Comparison of ENCODE assay signal across 3 fruit fly cellular contexts in the genomic region with DNA sequence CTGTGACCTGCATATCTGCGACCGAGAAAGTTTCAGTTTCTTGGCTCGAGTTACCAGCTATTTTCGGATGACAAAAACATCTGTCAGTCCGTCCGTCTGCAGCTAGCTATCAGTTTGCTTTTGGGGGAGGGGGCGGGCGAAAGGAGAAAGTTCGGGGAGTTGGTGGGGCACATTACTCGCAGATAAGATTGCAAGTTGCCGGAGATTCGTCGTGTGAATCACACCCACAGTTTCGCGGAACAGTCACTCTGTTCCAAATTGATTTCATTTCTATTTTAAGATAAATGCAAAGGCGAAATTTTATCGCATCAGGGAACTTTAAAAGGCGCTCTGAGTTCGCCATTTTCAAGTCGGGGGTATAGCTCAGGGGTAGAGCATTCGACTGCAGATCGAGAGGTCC.
TF ChIP-seq lines count a peak whose summit lies in the region.

No protein-coding gene starts in this region.

- TF ChIP-seq CTCF in whole organism, embryonic (GFP tag; optimal IDR thresholded peaks at IDR 0.05; lab: Kevin White, UChicago) = no peak

TF ChIP-seq in whole organism, embryonic, 481 proteins besides CTCF, POLR2A, EP300 and RAD21:
- TF ChIP-seq amos (GFP tag; IDR thresholded peaks at IDR 0.05; lab: Robert Waterston, UW; ENCODE audit: partially characterized antibody) (peak; percentile 46; the same call in 1 of the 2 replicates), Gug (GFP tag; IDR thresholded peaks at IDR 0.05; lab: Robert Waterston, UW) (no peak), Bdp1 (GFP tag; optimal IDR thresholded peaks at IDR 0.05; lab: Kevin White, UChicago) (peak; percentile 22), crp (GFP tag; optimal IDR thresholded peaks at IDR 0.05; lab: Kevin White, UChicago) (no peak)

TF ChIP-seq in whole organism, prepupa, 60 proteins besides CTCF, POLR2A, EP300 and RAD21:
- no peak for TF ChIP-seq fd59A (GFP tag; optimal IDR thresholded peaks at IDR 0.05; lab: Kevin White, UChicago)
- peak; percentile 47 for TF ChIP-seq svp (GFP tag; lab: Kevin White, UChicago)
- no peak for TF ChIP-seq OdsH (GFP tag; optimal IDR thresholded peaks at IDR 0.05; lab: Kevin White, UChicago)
- no peak for TF ChIP-seq Hr39 (GFP tag; optimal IDR thresholded peaks at IDR 0.05; lab: Kevin White, UChicago)

TF ChIP-seq in whole organism, wandering third instar larva, 38 proteins besides CTCF, POLR2A, EP300 and RAD21:
- TF ChIP-seq Rel (GFP tag; optimal IDR thresholded peaks at IDR 0.05; lab: Kevin White, UChicago) (no peak), Rel (tag; optimal IDR thresholded peaks at IDR 0.05; lab: Kevin White, UChicago) (peak; percentile 97), Hr78 (GFP tag; optimal IDR thresholded peaks at IDR 0.05; lab: Kevin White, UChicago) (no peak)
